Worm (Caenorhabditis elegans) whole organism, dauer: ENCODE data around the gene fbxa-118.

ENCODE experiments used
- unc-62 ChIP-seq: sonication (generic microtip); optimal IDR thresholded peaks from 2 replicates; lab custom pipeline; 2017; ENCODE audit warnings: missing biosample characterization, missing genetic modification reagents, missing genetic modification characterization

fbxa-118 gene

DNA sequence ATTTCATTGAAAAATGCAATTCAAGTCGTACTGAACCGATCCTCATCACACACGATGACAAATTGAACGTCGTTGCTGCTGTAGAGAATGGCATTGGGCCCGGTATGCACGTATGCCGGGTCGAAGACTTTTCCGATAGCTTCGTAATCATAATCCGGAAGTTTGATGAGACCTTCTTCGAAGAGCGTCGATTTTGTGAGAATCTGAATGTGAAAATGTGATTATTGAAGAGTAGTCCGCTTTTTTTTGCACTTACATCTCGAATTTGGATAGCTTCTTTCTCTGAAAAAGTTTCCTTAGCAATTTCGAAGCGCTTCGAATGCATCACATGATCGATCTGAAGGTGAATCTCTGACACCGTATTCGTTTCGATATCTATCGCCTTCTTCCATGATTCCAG is at the start of gene fbxa-118:
Gene fbxa-118 (minus strand): TSS at position 101 of the 400 bp plus-strand sequence.
- no peak for TF ChIP-seq unc-62 (GFP tag; lab: Kevin White, UChicago)

DNA sequence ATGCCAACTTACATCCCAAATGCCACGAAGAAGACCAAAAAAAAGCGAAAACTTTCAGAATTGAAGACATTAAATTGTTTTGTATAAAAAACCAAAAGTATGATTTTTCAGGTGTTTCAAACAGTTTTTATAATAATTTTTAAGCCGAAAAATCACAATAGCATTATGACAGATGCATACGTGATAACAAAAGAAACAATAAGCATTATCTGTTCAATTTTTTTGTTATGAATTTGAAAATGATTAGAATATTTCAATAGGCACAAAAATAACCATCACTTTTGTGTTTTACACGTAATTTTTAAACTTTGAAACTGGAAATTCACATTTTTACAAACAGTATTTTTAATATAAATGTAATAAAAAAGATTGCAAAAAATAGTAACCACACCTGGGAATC is 45.0 kb upstream of the fbxa-118 start, which contains the start of gene Y116F11B.17:
Gene Y116F11B.17 (minus strand): TSS at position 101 of the 400 bp plus-strand sequence.
- TF ChIP-seq unc-62 (GFP tag; lab: Kevin White, UChicago) = no peak

DNA sequence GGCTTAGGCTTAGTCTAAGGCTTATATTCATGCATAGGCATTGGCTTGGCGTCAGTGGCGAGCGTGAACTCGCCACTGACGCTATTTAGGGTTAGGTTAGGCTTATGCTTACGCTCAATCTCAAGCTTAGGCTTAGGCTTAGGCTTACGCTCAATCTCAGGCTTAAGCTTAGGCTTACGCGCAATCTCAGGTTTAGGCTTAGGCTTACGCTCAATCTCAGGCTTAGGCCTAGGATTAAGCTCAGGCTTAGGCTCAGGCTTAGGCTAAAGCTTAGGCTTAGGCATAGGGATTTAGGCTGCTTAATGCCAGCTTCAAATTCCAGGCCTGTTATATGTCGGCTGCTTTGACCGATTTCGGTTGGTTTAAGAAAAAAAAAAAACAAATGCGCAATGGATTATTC is 43.1 kb upstream of the fbxa-118 start:
- no peak for TF ChIP-seq unc-62 (GFP tag; lab: Kevin White, UChicago)

DNA sequence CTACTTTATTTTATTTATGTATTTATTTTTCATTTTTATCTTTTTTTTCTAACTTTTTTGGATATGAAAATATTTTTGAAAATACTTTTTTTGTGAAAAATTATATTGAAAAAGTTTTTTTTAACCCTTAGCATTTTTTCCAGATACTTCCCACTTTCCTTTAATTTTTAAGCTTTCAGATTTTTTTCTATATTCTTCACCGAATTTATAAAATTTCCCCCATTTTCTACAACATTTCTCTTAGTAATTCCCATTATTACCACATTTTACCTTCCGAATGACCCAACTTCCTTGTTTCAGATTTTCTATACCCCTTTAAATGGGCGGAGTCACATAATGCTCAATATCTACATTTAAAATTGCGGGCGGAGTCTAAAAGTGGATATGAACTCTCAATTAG is 37.7 kb upstream of the fbxa-118 start, which contains the start of gene daf-28:
Gene daf-28 (plus strand): TSS at position 301 of the 400 bp plus-strand sequence.
- no peak for TF ChIP-seq unc-62 (GFP tag; lab: Kevin White, UChicago)

DNA sequence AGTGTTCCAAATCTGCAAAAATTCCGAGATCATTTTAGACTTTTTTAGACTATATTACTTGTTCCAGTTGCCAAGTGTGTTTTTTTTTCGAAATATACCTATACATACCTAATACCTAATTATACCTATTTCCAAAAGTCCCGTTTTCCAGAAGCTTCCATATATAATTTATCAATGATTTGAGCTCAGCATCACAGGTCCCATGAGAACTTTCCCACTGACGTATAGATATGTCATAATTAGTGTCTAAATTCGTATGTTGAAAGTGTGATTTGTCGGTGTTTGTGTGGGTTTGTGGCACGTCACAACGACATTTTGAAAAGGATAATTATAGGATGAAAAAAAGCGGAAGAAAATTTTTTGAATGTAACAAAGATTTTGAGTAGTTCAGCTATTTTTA is 28.4 kb upstream of the fbxa-118 start:
- TF ChIP-seq unc-62 (GFP tag; lab: Kevin White, UChicago) = no peak

DNA sequence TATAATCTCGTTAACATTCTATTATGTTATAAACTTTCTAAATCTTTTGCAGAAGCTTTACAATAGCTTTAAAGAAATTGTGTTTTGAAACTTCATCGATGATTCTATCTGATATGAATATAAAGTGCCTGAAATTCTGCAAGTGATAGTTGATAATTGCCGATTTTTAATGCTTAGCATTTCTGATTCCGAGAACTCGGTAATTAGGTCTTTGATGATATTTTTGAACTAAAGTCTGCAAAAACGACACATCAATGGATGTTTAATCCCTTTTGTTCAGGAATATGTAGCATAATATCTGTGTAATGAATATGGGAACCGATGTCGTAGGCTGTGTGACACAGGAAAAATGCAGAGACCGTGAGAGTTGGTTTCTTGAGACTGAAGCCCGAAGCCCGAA is 25.7 kb upstream of the fbxa-118 start:
- no peak for TF ChIP-seq unc-62 (GFP tag; lab: Kevin White, UChicago)

DNA sequence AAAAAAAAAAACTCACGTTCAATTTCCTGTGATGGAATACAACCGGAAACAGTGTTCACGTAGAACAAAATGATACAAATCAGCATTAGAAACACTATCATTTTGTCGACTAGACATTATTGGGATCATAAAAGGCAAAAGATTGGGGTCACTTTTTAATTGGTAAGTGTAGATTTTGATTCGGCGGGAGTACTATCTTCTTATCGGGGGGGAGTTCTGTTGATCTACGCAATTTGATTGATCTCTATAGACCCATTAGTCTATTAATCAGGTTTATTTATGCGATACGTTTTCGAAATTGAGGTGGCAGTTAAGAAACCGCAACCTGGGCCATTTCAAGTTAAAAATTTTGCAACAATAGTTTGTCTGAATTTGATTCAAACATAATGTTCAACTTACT is 23.9 kb upstream of the fbxa-118 start, which contains the start of gene Y116F11B.2:
Gene Y116F11B.2 (minus strand): TSS at position 101 of the 400 bp plus-strand sequence.
- no peak for TF ChIP-seq unc-62 (GFP tag; lab: Kevin White, UChicago)

DNA sequence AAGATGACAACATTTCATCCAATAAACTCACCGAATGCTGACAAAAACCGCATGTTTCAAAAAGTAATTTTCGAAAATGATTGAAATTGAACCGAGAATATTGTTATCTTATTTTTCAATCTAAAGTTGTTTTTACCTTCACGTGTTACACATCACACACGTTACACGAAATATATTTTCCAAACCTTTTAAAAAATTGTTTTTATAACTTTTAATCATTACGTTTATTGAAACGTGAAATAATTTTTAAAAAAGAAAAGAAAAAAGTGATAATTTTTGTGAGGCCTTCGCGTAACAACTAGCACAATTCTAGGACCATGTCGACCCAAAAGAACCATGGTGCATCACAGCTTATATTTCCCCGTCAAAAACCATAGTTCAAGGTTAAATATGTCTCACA is 17.8 kb upstream of the fbxa-118 start, which contains the start of gene M162.7:
Gene M162.7 (minus strand): TSS at position 101 of the 400 bp plus-strand sequence.
- TF ChIP-seq unc-62 (GFP tag; lab: Kevin White, UChicago) = no peak

DNA sequence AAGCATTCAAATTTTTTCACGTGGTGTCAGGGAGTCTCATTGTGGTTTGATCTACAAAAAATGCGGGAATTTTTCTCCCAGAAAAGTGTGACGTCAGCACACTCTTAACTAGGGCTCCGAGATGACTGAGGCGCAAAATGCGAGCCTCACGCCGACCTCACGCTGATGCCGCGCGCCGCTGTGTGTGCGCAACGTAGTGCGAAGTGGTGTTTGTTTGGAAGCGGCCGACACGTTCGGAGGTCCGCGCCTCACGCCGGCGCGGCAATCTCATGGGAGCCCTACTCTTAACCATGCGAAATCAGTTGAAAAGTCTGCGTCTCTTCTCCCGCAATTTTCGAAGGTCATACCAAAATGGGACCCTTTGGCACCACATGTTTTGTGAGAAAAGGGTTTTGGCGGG is 13.1 kb upstream of the fbxa-118 start:
- TF ChIP-seq unc-62 (GFP tag; lab: Kevin White, UChicago) = no peak

DNA sequence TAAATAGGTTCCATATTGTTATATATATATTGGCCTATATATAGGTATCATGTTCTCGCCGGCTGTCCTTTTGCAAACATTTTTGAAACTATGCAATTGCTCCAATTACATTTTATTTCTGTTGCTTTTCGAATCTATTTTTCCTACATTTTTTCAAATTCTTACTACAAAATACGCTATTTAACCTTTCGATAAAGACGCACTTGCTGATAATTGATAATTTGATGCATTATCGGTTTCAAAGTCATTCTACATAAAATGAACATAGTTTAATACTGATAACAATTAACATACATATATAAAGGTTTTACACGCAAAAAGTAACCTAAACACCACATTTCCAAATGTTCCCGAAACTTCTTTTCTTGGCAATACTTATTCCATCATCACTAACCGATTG is 11.2 kb upstream of the fbxa-118 start, which contains the start of gene clec-258:
Gene clec-258 (plus strand): TSS at position 81 of the 400 bp plus-strand sequence.
- no peak for TF ChIP-seq unc-62 (GFP tag; lab: Kevin White, UChicago)

DNA sequence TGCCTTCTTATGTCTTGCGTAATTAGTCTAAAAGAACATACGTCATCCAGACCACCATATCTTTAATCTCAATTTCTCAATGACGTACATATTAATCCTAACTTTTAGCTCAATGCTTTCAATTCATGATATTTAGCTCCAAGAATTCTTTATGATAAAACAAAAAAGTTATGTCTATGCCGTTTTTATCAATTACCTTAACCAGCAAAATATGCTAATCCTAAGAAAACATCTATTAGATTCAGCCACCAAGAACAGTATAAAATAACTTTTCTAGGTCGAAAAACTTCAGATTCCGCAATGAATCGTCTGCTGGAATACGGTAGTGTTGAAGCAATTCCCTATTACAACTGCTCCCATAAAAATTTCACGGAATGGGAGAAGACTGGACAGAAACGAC is 6.7 kb upstream of the fbxa-118 start, which contains the start of gene srt-45:
Gene srt-45 (plus strand): TSS at position 301 of the 400 bp plus-strand sequence.
- TF ChIP-seq unc-62 (GFP tag; lab: Kevin White, UChicago) = no peak

DNA sequence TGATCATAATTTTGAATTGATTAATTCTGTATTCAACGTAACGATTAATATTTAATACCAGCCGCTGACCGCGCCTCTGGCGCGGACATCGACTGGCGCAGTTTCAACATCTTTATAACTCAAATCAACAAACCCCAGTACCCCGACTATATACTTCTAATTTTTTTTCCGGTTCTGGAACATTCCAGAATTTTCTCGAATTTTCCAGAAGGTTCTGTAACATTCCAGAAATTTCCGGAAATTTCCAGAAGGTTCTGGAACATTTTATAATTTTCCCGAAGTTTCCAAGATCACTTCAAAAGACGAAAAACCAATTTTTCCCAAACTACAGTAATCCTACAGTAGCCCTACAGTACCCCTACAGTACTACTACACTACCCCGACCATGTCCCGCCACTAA is 2.1 kb upstream of the fbxa-118 start:
- no peak for TF ChIP-seq unc-62 (GFP tag; lab: Kevin White, UChicago)

DNA sequence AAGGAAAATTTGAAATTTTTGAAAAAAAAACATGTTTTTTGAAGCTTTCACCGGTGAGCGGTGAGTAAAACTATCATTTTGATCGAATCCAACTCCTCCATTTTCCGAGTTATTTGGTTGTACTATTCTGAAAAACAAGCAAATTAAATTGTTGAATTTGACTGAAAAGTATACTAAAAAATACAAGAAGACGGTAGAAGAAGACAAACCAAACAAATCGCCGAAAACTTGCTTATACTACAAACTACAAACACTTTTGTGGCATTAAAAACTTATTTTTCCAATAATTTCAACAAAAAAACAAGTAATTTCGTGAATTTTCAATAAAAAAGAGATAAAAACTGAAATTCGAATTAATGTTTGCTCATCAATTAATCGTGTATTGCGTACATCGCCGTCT is 1.5 kb upstream of the fbxa-118 start, which contains the start of gene fbxa-194:
Gene fbxa-194 (minus strand): TSS at position 101 of the 400 bp plus-strand sequence.
- TF ChIP-seq unc-62 (GFP tag; lab: Kevin White, UChicago) = no peak

DNA sequence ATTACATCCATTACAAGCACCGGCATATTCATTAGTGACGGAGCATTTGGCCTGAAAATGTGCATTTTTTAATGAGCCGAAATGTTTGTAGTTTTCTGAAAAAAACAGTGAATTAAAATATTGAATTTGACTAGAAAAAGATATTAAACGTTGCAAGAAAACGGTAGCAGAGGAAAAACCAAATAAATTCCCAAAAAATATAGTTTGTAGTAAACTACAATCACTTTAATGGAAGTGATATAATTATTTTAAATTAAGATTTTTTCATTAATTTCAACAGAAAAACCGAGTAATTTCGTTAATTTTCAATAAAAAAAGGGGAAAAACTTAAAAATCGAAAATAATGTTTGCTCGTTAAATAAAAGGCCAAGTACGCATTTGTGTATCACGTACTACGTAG is 5.5 kb downstream of the fbxa-118 start, which contains the start of gene M162.15:
Gene M162.15 (minus strand): TSS at position 101 of the 400 bp plus-strand sequence.
- no peak for TF ChIP-seq unc-62 (GFP tag; lab: Kevin White, UChicago)

DNA sequence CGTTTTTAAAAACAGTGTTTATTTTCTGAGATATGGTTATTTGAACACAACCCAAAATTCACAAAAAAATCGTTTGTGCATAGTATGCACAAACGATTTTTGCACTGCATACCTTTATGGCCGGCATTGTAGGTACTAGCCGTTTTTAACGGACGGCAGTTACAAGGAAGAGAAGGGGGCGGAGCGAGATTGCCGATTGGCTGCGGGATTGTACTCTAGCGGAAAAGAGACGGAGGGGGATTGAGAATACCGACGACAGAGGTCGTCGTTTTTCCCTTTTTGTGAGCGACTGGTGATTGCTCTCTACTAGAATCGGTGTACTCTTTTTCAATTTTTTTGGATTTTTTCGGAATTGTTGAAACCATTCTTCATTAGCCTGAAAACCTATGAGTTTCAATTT is 9.4 kb downstream of the fbxa-118 start:
- no peak for TF ChIP-seq unc-62 (GFP tag; lab: Kevin White, UChicago)

DNA sequence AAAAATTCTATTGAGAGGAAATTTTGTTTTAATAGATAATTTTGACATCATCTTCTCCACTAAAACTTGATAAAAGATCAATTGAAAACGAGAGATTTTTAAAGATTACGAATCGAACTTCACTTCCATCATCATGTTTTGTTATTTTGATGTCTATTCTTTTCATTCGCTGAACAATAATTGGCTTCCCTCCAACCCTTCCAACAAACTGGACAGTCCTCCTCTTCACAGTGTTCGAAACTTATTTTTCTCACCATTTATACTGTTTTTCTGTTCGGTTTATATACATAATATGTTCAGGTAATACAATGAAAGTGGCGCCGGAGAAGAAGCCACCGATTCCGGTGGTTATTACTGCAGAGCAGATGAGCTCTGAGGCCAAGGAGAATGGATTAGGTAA is 16.4 kb downstream of the fbxa-118 start, which contains the start of gene M162.5:
Gene M162.5 (plus strand): TSS at position 301 of the 400 bp plus-strand sequence.
- TF ChIP-seq unc-62 (GFP tag; lab: Kevin White, UChicago) = no peak

DNA sequence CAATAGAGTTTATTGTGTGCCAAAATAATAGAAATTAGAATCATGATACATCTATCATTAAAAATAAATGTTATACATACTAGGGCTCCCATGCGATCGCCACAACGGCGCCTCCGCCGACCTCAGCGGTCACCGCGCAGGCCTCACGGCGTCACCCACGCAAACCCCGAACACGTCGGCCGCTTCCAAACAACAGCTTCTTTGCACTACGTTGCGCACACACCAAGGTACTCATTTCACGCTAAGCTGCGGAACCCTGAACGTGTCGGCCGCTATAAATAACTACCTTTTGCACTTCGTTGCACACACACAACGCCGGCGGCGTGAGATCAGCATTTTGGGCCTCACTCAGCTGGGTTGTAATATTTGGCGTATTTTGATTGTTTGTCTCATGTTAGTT is 17.8 kb downstream of the fbxa-118 start:
- no peak for TF ChIP-seq unc-62 (GFP tag; lab: Kevin White, UChicago)
